Worm (Caenorhabditis elegans): ENCODE measurements around the gene swt-3.

- no peak for TF ChIP-seq nhr-12 (tag; optimal IDR thresholded peaks at IDR 0.05)
- TF ChIP-seq efl-3 (GFP tag; optimal IDR thresholded peaks at IDR 0.05): no peak
- TF ChIP-seq sptf-1 (tag; optimal IDR thresholded peaks at IDR 0.05): no peak
- TF ChIP-seq nhr-76 (tag; optimal IDR thresholded peaks at IDR 0.05): no peak
- TF ChIP-seq nhr-237 (tag; optimal IDR thresholded peaks at IDR 0.05): no peak
- TF ChIP-seq rnt-1 (tag; optimal IDR thresholded peaks at IDR 0.05): no peak
- TF ChIP-seq elt-3 (tag; optimal IDR thresholded peaks at IDR 0.05): no peak
- TF ChIP-seq skn-1 (tag; optimal IDR thresholded peaks at IDR 0.05): no peak
- no peak for TF ChIP-seq ces-1 (GFP tag; optimal IDR thresholded peaks at IDR 0.05)
- TF ChIP-seq grh-1 (GFP tag; IDR thresholded peaks at IDR 0.05): no peak
- no peak for TF ChIP-seq snu-23 (GFP tag; optimal IDR thresholded peaks at IDR 0.05)
Measured at ce11 chrIV:10766071-10766470, 14.4 kb downstream of the swt-3 start.
